Fruit fly (Drosophila melanogaster) whole organism, embryonic: ENCODE data around the gene TyrRS.

Source experiments
- BtbVII ChIP-seq: fragments of 200-800 bp; sonication (Bioruptor generic); optimal IDR thresholded peaks from 3 replicates; lab custom pipeline; 2017; ENCODE audit warnings: missing biosample characterization, mild to moderate bottlenecking, missing genetic modification characterization
- CG12104 ChIP-seq: fragments of 200-800 bp; sonication (Bioruptor generic); optimal IDR thresholded peaks from 3 replicates; lab custom pipeline; 2016; ENCODE audit warnings: missing biosample characterization, missing genetic modification characterization
- CG1233 ChIP-seq: fragments of 200-800 bp; sonication (Bioruptor generic); optimal IDR thresholded peaks from 4 replicates; lab custom pipeline; 2018; ENCODE audit warnings: missing biosample characterization, mild to moderate bottlenecking, missing genetic modification characterization
- CG15601 ChIP-seq: fragments of 200-800 bp; sonication (Bioruptor generic); optimal IDR thresholded peaks from 3 replicates; lab custom pipeline; 2019; ENCODE audit warnings: missing biosample characterization, mild to moderate bottlenecking, missing genetic modification characterization, moderate library complexity
- CG1602 ChIP-seq: fragments of 200-800 bp; sonication (Bioruptor generic); optimal IDR thresholded peaks from 3 replicates; lab custom pipeline; 2016; ENCODE audit warnings: missing biosample characterization, missing genetic modification characterization
- CG17385 ChIP-seq: fragments of 200-800 bp; sonication (Bioruptor generic); optimal IDR thresholded peaks from 3 replicates; lab custom pipeline; 2018; ENCODE audit warnings: missing biosample characterization, mild to moderate bottlenecking, missing genetic modification characterization
- CG18011 ChIP-seq: fragments of 200-800 bp; sonication (Bioruptor generic); optimal IDR thresholded peaks from 2 replicates; lab custom pipeline; 2017; ENCODE audit warnings: missing biosample characterization, missing genetic modification characterization, mild to moderate bottlenecking, moderate library complexity, missing genotype
- CG30020 ChIP-seq: fragments of 200-800 bp; optimal IDR thresholded peaks from 2 replicates; lab custom pipeline; 2019; ENCODE audit warnings: missing biosample characterization, mild to moderate bottlenecking, missing genetic modification characterization, moderate library complexity
- CG31441 ChIP-seq: fragments of 200-800 bp; sonication (Bioruptor generic); IDR thresholded peaks from 2 replicates; pipeline ENCODE4 v1.3.6; 2022; ENCODE audit warnings: missing biosample characterization, missing genetic modification characterization
- CG33557 ChIP-seq: fragments of 200-800 bp; sonication (Bioruptor generic); optimal IDR thresholded peaks from 2 replicates; lab custom pipeline; 2019; ENCODE audit warnings: missing biosample characterization, mild to moderate bottlenecking, missing genetic modification characterization, moderate library complexity
- CG3847 ChIP-seq: fragments of 200-800 bp; sonication (Bioruptor generic); IDR thresholded peaks from 2 replicates; pipeline ENCODE4 v1.3.6; 2022; ENCODE audit warnings: missing biosample characterization, missing genetic modification characterization
- CG4328 ChIP-seq: fragments of 200-800 bp; sonication (Bioruptor generic); optimal IDR thresholded peaks from 3 replicates; lab custom pipeline; 2017; ENCODE audit warnings: missing biosample characterization, missing genetic modification reagents, missing genetic modification characterization
- CG4404 ChIP-seq: fragments of 200-800 bp; sonication (Bioruptor generic); IDR thresholded peaks from 2 replicates; pipeline ENCODE4 v1.3.6; 2022; ENCODE audit warnings: missing biosample characterization, missing genetic modification characterization
- CG4854 ChIP-seq: fragments of 200-800 bp; sonication (Bioruptor generic); optimal IDR thresholded peaks from 2 replicates; lab custom pipeline; 2016; ENCODE audit warnings: missing biosample characterization, missing genetic modification characterization, inconsistent platforms
- CG8290 ChIP-seq, 3 experiments: fragments of 200-800 bp; sonication (Bioruptor generic); optimal IDR thresholded peaks; 2 replicates each; lab custom pipeline; 2016 to 2019; ENCODE audit warnings: missing biosample characterization in 3 of 3, missing genetic modification characterization in 3 of 3, mild to moderate bottlenecking in 2 of 3, moderate library complexity in 1 of 3
- CG8359 ChIP-seq: fragments of 200-800 bp; sonication (Bioruptor generic); optimal IDR thresholded peaks from 2 replicates; lab custom pipeline; 2017; ENCODE audit warnings: missing biosample characterization, mild to moderate bottlenecking, missing genetic modification characterization, borderline replicate concordance
- Dad ChIP-seq: fragments of 200-800 bp; sonication (Bioruptor generic); optimal IDR thresholded peaks from 3 replicates; lab custom pipeline; 2016; ENCODE audit warnings: missing biosample characterization, missing genetic modification characterization
- Dref ChIP-seq: fragments of 200-800 bp; sonication (Bioruptor generic); IDR thresholded peaks from 2 replicates; pipeline ENCODE4 v1.3.6; 2022; ENCODE audit warnings: missing biosample characterization, missing genetic modification characterization
- Ets97D ChIP-seq: fragments of 200-800 bp; sonication (Bioruptor generic); optimal IDR thresholded peaks from 3 replicates; lab custom pipeline; 2016; ENCODE audit warnings: missing biosample characterization, missing genetic modification characterization
- HHEX ChIP-seq: fragments of 200-800 bp; sonication (Bioruptor generic); optimal IDR thresholded peaks from 3 replicates; lab custom pipeline; 2017; ENCODE audit warnings: missing biosample characterization, mild to moderate bottlenecking, missing genetic modification characterization, missing genetic modification reagents
- HmgZ ChIP-seq: fragments of 200-800 bp; sonication (Bioruptor generic); optimal IDR thresholded peaks from 2 replicates; lab custom pipeline; 2018; ENCODE audit warnings: missing biosample characterization, mild to moderate bottlenecking, missing genetic modification characterization
- Hr51 ChIP-seq, 2 experiments: fragments of 200-800 bp; sonication (Bioruptor generic); optimal IDR thresholded peaks; 2 replicates in 1 of 2; 3 replicates in 1 of 2; lab custom pipeline; 2016 to 2018; ENCODE audit warnings: missing biosample characterization in 2 of 2, missing genetic modification characterization in 2 of 2, mild to moderate bottlenecking in 1 of 2, moderate library complexity in 1 of 2
- Jarid2 ChIP-seq: fragments of 200-800 bp; sonication (Bioruptor generic); optimal IDR thresholded peaks from 3 replicates; lab custom pipeline; 2017; ENCODE audit warnings: mild to moderate bottlenecking, missing biosample characterization, missing genetic modification reagents, missing genetic modification characterization
- Lhr ChIP-seq: fragments of 200-800 bp; sonication (Bioruptor generic); optimal IDR thresholded peaks from 3 replicates; lab custom pipeline; 2017; ENCODE audit warnings: mild to moderate bottlenecking, missing biosample characterization, missing genetic modification reagents, missing genetic modification characterization
- Meics ChIP-seq: fragments of 200-800 bp; sonication (Bioruptor generic); optimal IDR thresholded peaks from 2 replicates; lab custom pipeline; 2017; ENCODE audit warnings: missing biosample characterization, mild to moderate bottlenecking, missing genetic modification characterization
- NFAT ChIP-seq: fragments of 200-800 bp; sonication (Bioruptor generic); IDR thresholded peaks from 2 replicates; pipeline ENCODE4 v1.3.6; 2022; ENCODE audit warnings: missing biosample characterization, missing genetic modification characterization
- Neu2 ChIP-seq: fragments of 200-800 bp; sonication (Bioruptor generic); optimal IDR thresholded peaks from 3 replicates; lab custom pipeline; 2016; ENCODE audit warnings: missing biosample characterization, missing genetic modification characterization, borderline replicate concordance
- Ptx1 ChIP-seq: fragments of 200-800 bp; sonication (Bioruptor generic); IDR thresholded peaks from 2 replicates; pipeline ENCODE4 v1.3.6; 2022; ENCODE audit warnings: missing biosample characterization, missing genetic modification characterization
- ash1 ChIP-seq: fragments of 200-800 bp; sonication (Bioruptor generic); optimal IDR thresholded peaks from 2 replicates; lab custom pipeline; 2018; ENCODE audit warnings: missing biosample characterization, mild to moderate bottlenecking, missing genetic modification characterization
- ci ChIP-seq: fragments of 200-800 bp; sonication (Bioruptor generic); IDR thresholded peaks from 3 replicates; pipeline ENCODE4 v1.3.6; 2022; ENCODE audit warnings: missing biosample characterization, missing genetic modification characterization
- danr ChIP-seq: fragments of 200-800 bp; sonication (Bioruptor generic); IDR thresholded peaks from 2 replicates; pipeline ENCODE4 v1.3.6; 2022; ENCODE audit warnings: missing biosample characterization, missing genetic modification characterization
- fd102C ChIP-seq: fragments of 200-800 bp; sonication (Bioruptor generic); optimal IDR thresholded peaks from 2 replicates; lab custom pipeline; 2018; ENCODE audit warnings: missing biosample characterization, mild to moderate bottlenecking, missing genetic modification characterization, moderate library complexity
- ftz-f1 ChIP-seq: fragments of 200-800 bp; sonication (Bioruptor generic); optimal IDR thresholded peaks from 2 replicates; lab custom pipeline; 2016; ENCODE audit warnings: missing biosample characterization, missing genetic modification characterization
- gcm ChIP-seq: fragments of 200-800 bp; sonication (Bioruptor generic); optimal IDR thresholded peaks from 2 replicates; lab custom pipeline; 2019; ENCODE audit warnings: missing biosample characterization, mild to moderate bottlenecking, missing genetic modification characterization, moderate library complexity
- gem ChIP-seq: fragments of 200-800 bp; sonication (Bioruptor generic); optimal IDR thresholded peaks from 2 replicates; lab custom pipeline; 2019; ENCODE audit warnings: missing biosample characterization, mild to moderate bottlenecking, missing genetic modification characterization, moderate library complexity
- gsb ChIP-seq: fragments of 200-800 bp; sonication (Bioruptor generic); IDR thresholded peaks from 2 replicates; pipeline ENCODE4 v1.3.6; 2022; ENCODE audit warnings: missing biosample characterization, missing genetic modification characterization
- her ChIP-seq: fragments of 200-800 bp; sonication (Bioruptor generic); optimal IDR thresholded peaks from 2 replicates; lab custom pipeline; 2016; ENCODE audit warnings: missing biosample characterization, missing genetic modification characterization
- jigr1 ChIP-seq: fragments of 200-800 bp; sonication (Bioruptor generic); IDR thresholded peaks from 3 replicates; pipeline ENCODE4 v1.3.6; 2022; ENCODE audit warnings: missing biosample characterization, missing genetic modification characterization
- lola ChIP-seq, 3 experiments: fragments of >200 bp in 2 of 3; fragments of 200-800 bp in 1 of 3; sonication (Bioruptor generic) in 1 of 3; optimal IDR thresholded peaks; 2 replicates each; lab custom pipeline; 2017 to 2019; ENCODE audit warnings: missing biosample characterization in 3 of 3, missing genetic modification characterization in 3 of 3, mild to moderate bottlenecking in 1 of 3, moderate library complexity in 1 of 3
- nmo ChIP-seq: fragments of 200-800 bp; sonication (Bioruptor generic); optimal IDR thresholded peaks from 2 replicates; lab custom pipeline; 2018; ENCODE audit warnings: missing biosample characterization, mild to moderate bottlenecking, missing genetic modification characterization, moderate library complexity
- org-1 ChIP-seq: fragments of 200-800 bp; sonication (Bioruptor generic); optimal IDR thresholded peaks from 2 replicates; lab custom pipeline; 2017; ENCODE audit warnings: missing biosample characterization, missing genetic modification characterization
- pros ChIP-seq: fragments of 200-800 bp; sonication (Bioruptor generic); optimal IDR thresholded peaks from 3 replicates; lab custom pipeline; 2019; ENCODE audit warnings: missing biosample characterization, mild to moderate bottlenecking, missing genetic modification characterization, moderate library complexity
- pum ChIP-seq: fragments of 200-800 bp; sonication (Bioruptor generic); optimal IDR thresholded peaks from 2 replicates; lab custom pipeline; 2016; ENCODE audit warnings: missing biosample characterization, missing genetic modification characterization
- run ChIP-seq: fragments of 200-800 bp; sonication (Bioruptor generic); optimal IDR thresholded peaks from 3 replicates; lab custom pipeline; 2018; ENCODE audit warnings: missing biosample characterization, mild to moderate bottlenecking, missing genetic modification characterization
- unpg ChIP-seq: fragments of 200-800 bp; sonication (Bioruptor generic); optimal IDR thresholded peaks from 3 replicates; lab custom pipeline; 2018; ENCODE audit warnings: missing biosample characterization, mild to moderate bottlenecking, missing genetic modification characterization, moderate library complexity
- vvl ChIP-seq: fragments of 200-800 bp; sonication (Bioruptor generic); IDR thresholded peaks from 2 replicates; pipeline ENCODE4 v1.3.6; 2022; ENCODE audit warnings: missing biosample characterization, missing genetic modification characterization
- zen ChIP-seq: fragments of 200-800 bp; sonication (Bioruptor generic); optimal IDR thresholded peaks from 3 replicates; lab custom pipeline; 2018; ENCODE audit warnings: missing biosample characterization, mild to moderate bottlenecking, missing genetic modification characterization, moderate library complexity

Gene TyrRS

DNA sequence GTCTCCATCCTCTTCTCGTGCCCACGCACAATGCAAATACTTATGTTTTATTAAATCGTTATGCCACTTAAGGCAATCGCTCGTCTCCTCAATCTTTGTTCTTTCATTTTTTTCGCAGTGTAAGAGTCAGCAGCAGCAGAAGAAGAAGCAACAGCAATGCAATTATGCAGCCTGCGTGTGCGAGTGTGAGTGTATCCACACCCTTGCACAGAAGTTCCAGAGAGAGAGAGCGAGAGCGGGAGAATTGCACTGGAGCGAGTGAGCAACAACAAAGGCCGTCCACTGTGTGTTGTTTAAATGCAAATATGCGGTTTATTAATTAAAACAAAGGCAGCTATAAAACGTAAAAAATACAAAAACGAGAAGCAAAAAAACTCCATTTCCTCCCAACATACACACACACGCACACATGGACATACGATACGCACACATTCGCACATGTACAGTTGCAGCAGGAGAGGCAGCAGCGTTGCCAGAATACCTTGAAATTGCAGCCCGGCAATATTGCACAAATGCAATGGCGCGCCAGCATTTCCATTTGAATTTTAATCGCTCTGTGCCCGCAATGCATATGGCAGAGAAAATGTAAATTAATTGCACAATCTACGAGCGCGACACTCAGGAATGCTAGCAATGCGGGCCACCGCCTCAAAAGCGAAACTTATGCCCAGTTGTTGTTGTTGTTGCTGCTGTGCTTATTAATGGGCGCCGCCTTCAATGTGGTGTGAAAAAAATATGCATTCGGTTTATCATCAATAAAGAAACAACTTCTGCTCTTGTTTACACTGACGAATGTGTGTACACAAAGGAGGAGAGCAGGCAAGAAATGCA is 10.3 kb downstream of the TyrRS start (continued):
- TF ChIP-seq ftz-f1 (no peak), HmgZ (tag; lab: Kevin White, UChicago) (no peak), Neu2 (GFP tag; lab: Kevin White, UChicago) (peak; percentile 29), gem (tag; lab: Kevin White, UChicago) (peak; percentile 28), BtbVII (no peak), CG1602 (peak; percentile 3), jigr1 (GFP tag; lab: Robert Waterston, UW) (no peak), zen (tag; lab: Kevin White, UChicago) (peak; percentile 37), CG4404 (GFP tag; lab: Robert Waterston, UW) (peak; percentile 48; the same call in 1 of the 2 replicates), run (tag; lab: Kevin White, UChicago) (no peak), unpg (GFP tag; lab: Kevin White, UChicago) (no peak), CG18011 (no peak), Dad (GFP tag; lab: Kevin White, UChicago) (peak; percentile 12), CG31441 (GFP tag; lab: Robert Waterston, UW) (0 out of 2 replicates have a peak, but pooled peaks have one; percentile 23), CG8290 (GFP tag; optimal IDR thresholded peaks at IDR 0.05; lab: Kevin White, UChicago) (peak; percentile 65), CG8290 (tag; optimal IDR thresholded peaks at IDR 0.05; lab: Kevin White, UChicago) (peak in 1 of 2 experiments; percentile 80), ci (GFP tag; lab: Robert Waterston, UW) (peak; percentile 53; the same call in 1 of the 3 replicates), CG15601 (tag; lab: Kevin White, UChicago) (peak; percentile 44), fd102C (GFP tag; lab: Kevin White, UChicago) (peak; percentile 95), lola (GFP tag; optimal IDR thresholded peaks at IDR 0.05; lab: Kevin White, UChicago) (peak in 1 of 3 experiments; percentile 64), Ptx1 (no peak), danr (GFP tag; lab: Robert Waterston, UW) (no peak), CG4854 (peak; percentile 6), org-1 (peak; percentile 70), Dref (GFP tag; lab: Robert Waterston, UW) (no peak), her (GFP tag; lab: Kevin White, UChicago) (peak; percentile 26), vvl (peak; percentile 56; the same call in 1 of the 2 replicates), gcm (GFP tag; lab: Kevin White, UChicago) (peak; percentile 59), CG12104 (peak; percentile 36), gsb (GFP tag; lab: Robert Waterston, UW) (no peak), ash1 (GFP tag; lab: Kevin White, UChicago) (no peak), CG3847 (GFP tag; lab: Robert Waterston, UW) (no peak), CG17385 (GFP tag; lab: Kevin White, UChicago) (peak; percentile 88), pum (GFP tag; lab: Kevin White, UChicago) (no peak), CG8359 (GFP tag; lab: Kevin White, UChicago) (peak; percentile 14), Jarid2 (GFP tag; lab: Kevin White, UChicago) (peak; percentile 21), Hr51 (GFP tag; optimal IDR thresholded peaks at IDR 0.05; lab: Kevin White, UChicago) (peak in 1 of 2 experiments; percentile 76), CG33557 (GFP tag; lab: Kevin White, UChicago) (peak; percentile 80), CG30020 (no peak), pros (GFP tag; lab: Kevin White, UChicago) (peak; percentile 83), Lhr (GFP tag; lab: Kevin White, UChicago) (peak; percentile 25), CG1233 (GFP tag; lab: Kevin White, UChicago) (peak; percentile 74), nmo (GFP tag; lab: Kevin White, UChicago) (no peak), HHEX (GFP tag; lab: Kevin White, UChicago) (peak; percentile 11), Meics (GFP tag; lab: Kevin White, UChicago) (no peak), CG4328 (GFP tag; lab: Kevin White, UChicago) (peak; percentile 56), NFAT (GFP tag; lab: Robert Waterston, UW) (no peak), Ets97D (GFP tag; lab: Kevin White, UChicago) (no peak)
